Fruit fly (Drosophila melanogaster): Measurements from ENCODE around the gene CG46397.

Gene CG46397

DNA sequence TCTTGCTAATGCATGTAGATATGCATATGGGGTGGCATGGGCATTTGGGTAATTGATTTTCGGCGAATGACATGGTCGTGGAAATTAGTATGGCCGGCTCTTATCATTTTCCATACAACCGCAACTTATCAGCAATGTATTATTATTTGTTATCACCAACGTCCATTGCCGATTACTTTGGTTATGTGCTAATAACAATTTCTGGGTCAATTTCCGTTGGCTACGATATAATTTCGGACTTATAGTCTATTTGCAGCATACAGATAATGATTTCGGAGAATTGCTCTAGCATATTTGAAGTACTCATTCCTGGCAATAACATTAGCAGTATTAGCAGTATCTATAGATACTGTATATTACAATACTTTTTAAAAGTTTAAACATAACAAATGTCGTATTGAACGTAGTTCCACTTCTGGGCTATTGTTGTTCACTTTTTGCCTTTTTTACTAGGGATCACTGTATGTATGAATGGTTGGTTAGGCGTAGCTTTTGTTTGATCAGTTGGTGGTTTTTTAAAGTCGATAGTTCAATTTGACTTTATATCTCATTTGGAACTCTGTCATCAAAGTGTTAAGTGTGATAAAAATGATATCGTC, at the start of gene CG46397:
TSS of gene CG46397 (plus strand) at position 549 of the 599 bp plus-strand sequence.
- no peak for TF ChIP-seq rn (GFP tag; IDR thresholded peaks at IDR 0.05)
- no peak for TF ChIP-seq CG8159 (tag; optimal IDR thresholded peaks at IDR 0.05)
- TF ChIP-seq Pif1A (GFP tag; optimal IDR thresholded peaks at IDR 0.05) = no peak
- TF ChIP-seq EcR (GFP tag; optimal IDR thresholded peaks at IDR 0.05) = no peak
- TF ChIP-seq CG15710 (tag; optimal IDR thresholded peaks at IDR 0.05) = no peak

DNA sequence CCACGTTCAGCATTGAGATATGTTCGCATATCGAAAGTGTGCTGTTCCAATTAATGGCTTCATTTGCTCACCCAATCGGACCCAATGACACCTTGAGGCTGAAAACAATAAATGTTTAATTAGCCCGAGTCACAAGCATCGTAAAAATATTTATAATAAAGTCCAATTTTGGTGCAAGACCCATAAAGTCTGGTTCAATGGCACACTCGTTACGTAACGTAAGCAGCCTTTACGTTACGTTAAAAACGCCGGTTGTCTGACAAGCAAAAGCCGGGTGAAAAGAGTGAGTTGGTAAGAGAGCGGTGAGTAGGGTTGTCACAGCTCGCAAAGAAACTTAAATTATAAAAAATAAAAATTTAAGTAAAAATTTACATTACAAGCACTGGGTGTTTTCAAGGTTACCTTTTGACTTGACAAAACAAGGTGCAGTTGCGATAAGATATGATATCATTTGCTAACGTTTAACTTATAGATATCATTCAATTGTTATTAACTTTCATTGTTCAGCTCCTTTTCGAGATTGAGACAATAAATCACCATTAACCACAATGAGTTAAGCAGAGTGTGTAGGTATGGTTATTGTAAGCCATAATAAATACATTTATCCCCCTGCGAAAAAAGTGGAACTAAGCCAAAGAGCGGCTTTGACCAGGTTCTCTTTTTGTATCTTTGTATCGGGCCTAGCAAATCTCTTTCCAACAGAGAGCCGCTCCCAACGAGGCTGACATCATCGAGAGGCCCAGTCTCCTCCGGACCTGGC, 48.9 kb upstream of the CG46397 start:
- TF ChIP-seq CG8159 (tag; optimal IDR thresholded peaks at IDR 0.05) (peak; percentile 83), CG17806 (tag; optimal IDR thresholded peaks at IDR 0.05) (peak; percentile 77), CG9948 (tag; optimal IDR thresholded peaks at IDR 0.05) (peak; percentile 76), CG4496 (GFP tag; IDR thresholded peaks at IDR 0.05) (peak; percentile 40; the same call in 1 of the 3 replicates), Pif1A (GFP tag; optimal IDR thresholded peaks at IDR 0.05) (peak; percentile 55), CG12605 (GFP tag; IDR thresholded peaks at IDR 0.05) (no peak; the same call in 1 of the 2 replicates), EcR (GFP tag; optimal IDR thresholded peaks at IDR 0.05) (peak; percentile 63), gl (tag; optimal IDR thresholded peaks at IDR 0.05) (peak; percentile 39), CG34367 (tag; optimal IDR thresholded peaks at IDR 0.05) (peak; percentile 65), Pif1B (GFP tag; optimal IDR thresholded peaks at IDR 0.05) (peak; percentile 81), CG8301 (tag; optimal IDR thresholded peaks at IDR 0.05) (peak; percentile 81), CG32121 (GFP tag; IDR thresholded peaks at IDR 0.05) (peak; percentile 39; the same call in 1 of the 2 replicates), D1 (tag; optimal IDR thresholded peaks at IDR 0.05) (no peak), Snoo (tag; optimal IDR thresholded peaks at IDR 0.05) (peak; percentile 72), CG10348 (GFP tag; IDR thresholded peaks at IDR 0.05) (no peak), CG15710 (tag; optimal IDR thresholded peaks at IDR 0.05) (peak; percentile 71), Ets98B (GFP tag; IDR thresholded peaks at IDR 0.05) (peak; percentile 62), CG14655 (GFP tag; optimal IDR thresholded peaks at IDR 0.05) (peak; percentile 88), CG13204 (GFP tag; optimal IDR thresholded peaks at IDR 0.05) (peak; percentile 37), fd96Ca (GFP tag; IDR thresholded peaks at IDR 0.05) (peak; percentile 57; the same call in 2 of the 3 replicates), rn (GFP tag; IDR thresholded peaks at IDR 0.05) (no peak)

dm6 chr2L:8898714-8899652, 48.1 kb upstream of the CG46397 start, which contains the start of gene CG34398:
Gene CG34398 (plus strand): TSS chr2L:8898786.
- no peak for TF ChIP-seq gl (tag; optimal IDR thresholded peaks at IDR 0.05)
- TF ChIP-seq CG8159 (tag; optimal IDR thresholded peaks at IDR 0.05) = peak; percentile 13
- peak; percentile 17 for TF ChIP-seq Pif1A (GFP tag; optimal IDR thresholded peaks at IDR 0.05)
- TF ChIP-seq CG14655 (GFP tag; optimal IDR thresholded peaks at IDR 0.05) = peak; percentile 4
- TF ChIP-seq CG12605 (GFP tag; IDR thresholded peaks at IDR 0.05) = 0 out of 2 replicates have a peak, but pooled peaks have one; percentile 8
- TF ChIP-seq Ets98B (GFP tag; IDR thresholded peaks at IDR 0.05) = no peak; the same call in 1 of the 2 replicates
- peak; percentile 58; the same call in 1 of the 3 replicates for TF ChIP-seq CG4496 (GFP tag; IDR thresholded peaks at IDR 0.05)
- no peak for TF ChIP-seq EcR (GFP tag; optimal IDR thresholded peaks at IDR 0.05)
- peak; percentile 52; the same call in 1 of the 3 replicates for TF ChIP-seq fd96Ca (GFP tag; IDR thresholded peaks at IDR 0.05)

DNA sequence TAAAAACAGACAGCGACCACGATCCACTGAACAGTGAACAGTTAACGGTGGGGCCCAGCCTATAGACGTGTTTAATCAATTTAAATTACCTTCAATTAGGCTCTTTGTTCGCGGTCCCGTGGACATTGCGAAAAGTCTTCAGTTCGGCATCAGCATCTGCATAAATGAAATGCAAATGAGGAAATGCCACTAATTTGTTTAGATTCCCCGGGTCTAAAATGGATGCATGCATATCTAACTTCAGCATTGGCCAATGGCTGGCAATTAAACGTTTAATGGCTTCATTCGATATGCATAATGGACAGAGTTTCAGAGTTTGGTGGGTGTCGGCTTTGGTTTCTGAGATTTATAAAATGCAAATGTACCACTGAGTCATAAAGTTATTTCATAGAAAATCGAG, 45.2 kb upstream of the CG46397 start:
- no peak for TF ChIP-seq CG34367 (tag; optimal IDR thresholded peaks at IDR 0.05)
- TF ChIP-seq CG32121 (GFP tag; IDR thresholded peaks at IDR 0.05) = no peak
- TF ChIP-seq CG15710 (tag; optimal IDR thresholded peaks at IDR 0.05) = no peak
- TF ChIP-seq CG8159 (tag; optimal IDR thresholded peaks at IDR 0.05) = no peak
- TF ChIP-seq CG9948 (tag; optimal IDR thresholded peaks at IDR 0.05) = no peak
- no peak for TF ChIP-seq CG17806 (tag; optimal IDR thresholded peaks at IDR 0.05)
- TF ChIP-seq EcR (GFP tag; optimal IDR thresholded peaks at IDR 0.05) = no peak
- TF ChIP-seq Snoo (tag; optimal IDR thresholded peaks at IDR 0.05) = no peak
- TF ChIP-seq Pif1B (GFP tag; optimal IDR thresholded peaks at IDR 0.05) = no peak

DNA sequence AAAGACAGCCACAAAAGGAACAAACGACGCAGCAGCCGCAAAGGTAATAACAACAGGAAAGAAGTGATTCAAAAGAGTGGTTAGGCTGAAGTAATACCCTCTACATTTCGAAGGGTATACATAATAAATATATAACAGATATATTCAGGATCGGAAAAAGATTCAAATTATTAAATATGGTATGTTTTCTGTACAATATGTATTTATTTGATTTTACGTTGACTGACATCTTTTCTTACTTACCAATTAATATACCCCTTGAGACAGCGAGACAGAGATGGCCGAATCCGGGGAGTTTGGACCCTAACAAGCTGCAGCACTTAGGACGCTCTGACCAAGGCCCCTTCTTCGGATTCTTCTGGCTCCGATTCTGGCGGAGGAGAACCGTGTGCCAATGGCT, 40.8 kb upstream of the CG46397 start:
- TF ChIP-seq Pif1A (GFP tag; optimal IDR thresholded peaks at IDR 0.05) (no peak), gl (tag; optimal IDR thresholded peaks at IDR 0.05) (no peak), Ets98B (GFP tag; IDR thresholded peaks at IDR 0.05) (no peak), D1 (tag; optimal IDR thresholded peaks at IDR 0.05) (no peak), CG34367 (tag; optimal IDR thresholded peaks at IDR 0.05) (peak; percentile 26), EcR (GFP tag; optimal IDR thresholded peaks at IDR 0.05) (no peak), CG12605 (GFP tag; IDR thresholded peaks at IDR 0.05) (no peak), CG15710 (tag; optimal IDR thresholded peaks at IDR 0.05) (peak; percentile 23), CG8301 (tag; optimal IDR thresholded peaks at IDR 0.05) (no peak), rn (GFP tag; IDR thresholded peaks at IDR 0.05) (no peak), CG32121 (GFP tag; IDR thresholded peaks at IDR 0.05) (no peak), CG14655 (GFP tag; optimal IDR thresholded peaks at IDR 0.05) (peak; percentile 35), CG8159 (tag; optimal IDR thresholded peaks at IDR 0.05) (peak; percentile 54), Snoo (tag; optimal IDR thresholded peaks at IDR 0.05) (peak; percentile 2), CG4496 (GFP tag; IDR thresholded peaks at IDR 0.05) (no peak), fd96Ca (GFP tag; IDR thresholded peaks at IDR 0.05) (no peak), CG17806 (tag; optimal IDR thresholded peaks at IDR 0.05) (peak; percentile 49), CG9948 (tag; optimal IDR thresholded peaks at IDR 0.05) (peak; percentile 58)

Measured in whole organism, pupa.